Worm (Caenorhabditis elegans) whole organism, L4 larva: Measurements from ENCODE around the gene Y46H3A.5.

Source experiments
- D1046.2 ChIP-seq: fragments of 200-800 bp; sonication (Bioruptor generic); IDR thresholded peaks from 2 replicates; pipeline ENCODE4 v1.3.6; 2022; ENCODE audit warnings: missing genetic modification characterization, missing compliant biosample characterization
- F10B5.3 ChIP-seq: sonication (generic microtip); optimal IDR thresholded peaks from 2 replicates; lab custom pipeline; 2016; ENCODE audit warnings: mild to moderate bottlenecking, missing genetic modification characterization, missing compliant biosample characterization
- F26F4.8 ChIP-seq: fragments of 200-800 bp; sonication (Bioruptor generic); conservative IDR thresholded peaks from 2 replicates; pipeline ENCODE4 v1.3.6; 2022; ENCODE audit warnings: missing genetic modification characterization, missing compliant biosample characterization
- F37D6.2 ChIP-seq: sonication (generic microtip); optimal IDR thresholded peaks from 2 replicates; lab custom pipeline; 2016; ENCODE audit warnings: mild to moderate bottlenecking, missing genetic modification characterization, missing compliant biosample characterization
- F44E2.7 ChIP-seq: fragments of 200-800 bp; sonication (Bioruptor generic); IDR thresholded peaks from 2 replicates; pipeline ENCODE4 v2.1.2; 2022; ENCODE audit warnings: missing genetic modification characterization, missing compliant biosample characterization
- F49E8.2 ChIP-seq: sonication (generic microtip); optimal IDR thresholded peaks from 2 replicates; lab custom pipeline; 2016; ENCODE audit warnings: missing compliant biosample characterization, mild to moderate bottlenecking, missing genetic modification characterization, borderline replicate concordance
- T20F7.1 ChIP-seq: fragments of 200-800 bp; sonication (Bioruptor generic); optimal IDR thresholded peaks from 2 replicates; lab custom pipeline; 2018; ENCODE audit warnings: mild to moderate bottlenecking, missing genetic modification characterization, missing compliant biosample characterization
- T26A8.4 ChIP-seq: fragments of 200-800 bp; sonication (Bioruptor generic); IDR thresholded peaks from 2 replicates; pipeline ENCODE4 v1.3.6; 2022; ENCODE audit warnings: missing genetic modification characterization, missing compliant biosample characterization
- ZK337.2 ChIP-seq: fragments of 200-800 bp; sonication (Bioruptor generic); IDR thresholded peaks from 2 replicates; pipeline ENCODE4 v1.3.6; 2022; ENCODE audit warnings: missing genetic modification reagents, missing genetic modification characterization, missing compliant biosample characterization
- arid-1 ChIP-seq: fragments of 200-800 bp; sonication (Bioruptor generic); conservative IDR thresholded peaks from 2 replicates; pipeline ENCODE4 v1.3.6; 2022; ENCODE audit warnings: missing genetic modification reagents, missing genetic modification characterization, missing compliant biosample characterization
- ceh-20 ChIP-seq: fragments of 200-800 bp; sonication (Bioruptor generic); IDR thresholded peaks from 2 replicates; pipeline ENCODE4 v1.3.6; 2022; ENCODE audit warnings: missing genetic modification reagents, missing genetic modification characterization, missing compliant biosample characterization
- ceh-32 ChIP-seq: sonication (generic microtip); optimal IDR thresholded peaks from 2 replicates; lab custom pipeline; 2016; ENCODE audit warnings: mild to moderate bottlenecking, missing genetic modification characterization, missing compliant biosample characterization; ENCODE audit not compliant: poor library complexity
- ces-1 ChIP-seq: fragments of 150-350 bp; sonication (generic microtip); optimal IDR thresholded peaks from 4 replicates; lab custom pipeline; 2014; ENCODE audit warnings: missing biosample characterization, missing genetic modification reagents, missing genetic modification characterization
- daf-19 ChIP-seq: fragments of 200-800 bp; sonication (Bioruptor generic); conservative IDR thresholded peaks from 2 replicates; pipeline ENCODE4 v1.3.6; 2022; ENCODE audit warnings: missing genetic modification characterization, missing compliant biosample characterization
- daf-8 ChIP-seq: fragments of 200-800 bp; sonication (Bioruptor generic); IDR thresholded peaks from 2 replicates; pipeline ENCODE4 v1.3.6; 2022; ENCODE audit warnings: missing genetic modification characterization, missing compliant biosample characterization
- dmd-9 ChIP-seq: fragments of 200-800 bp; sonication (Bioruptor generic); IDR thresholded peaks from 2 replicates; pipeline ENCODE4 v1.3.6; 2022; ENCODE audit warnings: missing genetic modification reagents, missing genetic modification characterization, missing compliant biosample characterization
- dve-1 ChIP-seq: sonication (generic microtip); optimal IDR thresholded peaks from 2 replicates; lab custom pipeline; 2017; ENCODE audit warnings: antibody characterized with exemption, mild to moderate bottlenecking, missing genetic modification characterization, missing compliant biosample characterization; ENCODE audit not compliant: insufficient read depth
- fos-1 ChIP-seq: fragments of 150-350 bp; optimal IDR thresholded peaks from 2 replicates; lab custom pipeline; 2014; ENCODE audit warnings: missing biosample characterization, missing genetic modification characterization
- lin-1 ChIP-seq: fragments of 200-800 bp; sonication (Bioruptor generic); IDR thresholded peaks from 2 replicates; pipeline ENCODE4 v1.3.6; 2022; ENCODE audit warnings: missing genetic modification reagents, missing genetic modification characterization, missing compliant biosample characterization
- lin-38 ChIP-seq: fragments of 200-800 bp; sonication (Bioruptor generic); IDR thresholded peaks from 2 replicates; pipeline ENCODE4 v1.3.6; 2022; ENCODE audit warnings: missing genetic modification reagents, missing genetic modification characterization, missing compliant biosample characterization
- lir-3 ChIP-seq: sonication (generic microtip); optimal IDR thresholded peaks from 2 replicates; lab custom pipeline; 2016; ENCODE audit warnings: mild to moderate bottlenecking, missing genetic modification characterization, missing compliant biosample characterization
- madf-5 ChIP-seq, 2 experiments: fragments of 200-800 bp; sonication (Bioruptor generic); IDR thresholded peaks; 2 replicates each; pipeline ENCODE4 v1.3.6; 2022; ENCODE audit warnings: missing compliant biosample characterization in 2 of 2, missing genetic modification characterization in 2 of 2
- mes-2 ChIP-seq: sonication (generic microtip); optimal IDR thresholded peaks from 2 replicates; lab custom pipeline; 2016; ENCODE audit warnings: missing genotype, mild to moderate bottlenecking, missing genetic modification characterization, missing compliant biosample characterization; ENCODE audit not compliant: poor library complexity, severe bottlenecking
- nhr-11 ChIP-seq: fragments of 150-350 bp; optimal IDR thresholded peaks from 2 replicates; lab custom pipeline; 2014; ENCODE audit warnings: missing biosample characterization, missing genetic modification characterization
- nhr-111 ChIP-seq: fragments of 200-800 bp; sonication (Bioruptor generic); optimal IDR thresholded peaks from 2 replicates; lab custom pipeline; 2018; ENCODE audit warnings: mild to moderate bottlenecking, missing genetic modification characterization, missing compliant biosample characterization
- nhr-25 ChIP-seq: sonication (generic microtip); optimal IDR thresholded peaks from 2 replicates; lab custom pipeline; 2017; ENCODE audit warnings: missing genetic modification characterization, mild to moderate bottlenecking, missing compliant biosample characterization, antibody characterized with exemption, moderate library complexity, borderline replicate concordance; ENCODE audit not compliant: insufficient read depth
- nhr-42 ChIP-seq: fragments of 200-800 bp; sonication (Bioruptor generic); IDR thresholded peaks from 2 replicates; pipeline ENCODE4 v1.3.6; 2022; ENCODE audit warnings: missing genetic modification characterization, missing compliant biosample characterization
- nhr-48 ChIP-seq: sonication (generic microtip); optimal IDR thresholded peaks from 2 replicates; lab custom pipeline; 2016; ENCODE audit warnings: mild to moderate bottlenecking, missing genetic modification characterization, missing compliant biosample characterization
- nhr-77 ChIP-seq: fragments of 150-350 bp; optimal IDR thresholded peaks from 2 replicates; lab custom pipeline; 2014; ENCODE audit warnings: missing biosample characterization, missing genetic modification characterization
- pha-4 ChIP-seq, 2 experiments: fragments of 150-350 bp in 1 of 2; fragments of 200-800 bp in 1 of 2; sonication (Bioruptor generic) in 1 of 2; IDR thresholded peaks in 1 of 2; optimal IDR thresholded peaks in 1 of 2; 2 replicates each; pipeline versions ENCODE4 v1.3.6 to Lab custom; 2014 to 2022; ENCODE audit warnings: missing genetic modification characterization in 2 of 2, missing genetic modification reagents in 2 of 2, missing biosample characterization in 1 of 2, missing compliant biosample characterization in 1 of 2
- rbr-2 ChIP-seq: sonication (generic microtip); optimal IDR thresholded peaks from 2 replicates; lab custom pipeline; 2016; ENCODE audit warnings: missing genotype, missing genetic modification characterization, missing compliant biosample characterization
- set-16 ChIP-seq: fragments of 200-800 bp; sonication (Bioruptor generic); IDR thresholded peaks from 2 replicates; pipeline ENCODE4 v1.3.6; 2022; ENCODE audit warnings: missing genetic modification reagents, missing genetic modification characterization, missing compliant biosample characterization
- spr-1 ChIP-seq: sonication (generic microtip); optimal IDR thresholded peaks from 2 replicates; lab custom pipeline; 2016; ENCODE audit warnings: mild to moderate bottlenecking, missing genetic modification characterization, missing compliant biosample characterization
- spr-3 ChIP-seq: fragments of 200-800 bp; sonication (Bioruptor generic); optimal IDR thresholded peaks from 2 replicates; lab custom pipeline; 2018; ENCODE audit warnings: mild to moderate bottlenecking, missing genetic modification characterization, missing compliant biosample characterization
- unc-130 ChIP-seq: sonication (generic microtip); optimal IDR thresholded peaks from 2 replicates; lab custom pipeline; 2016; ENCODE audit warnings: missing genetic modification reagents, missing genetic modification characterization, missing compliant biosample characterization
- unc-39 ChIP-seq: sonication (generic microtip); optimal IDR thresholded peaks from 2 replicates; lab custom pipeline; 2017; ENCODE audit warnings: missing biosample characterization, missing genetic modification characterization
- unc-62 ChIP-seq, 3 experiments: fragments of 150-350 bp in 1 of 3; sonication (generic microtip); optimal IDR thresholded peaks in 2 of 3; peaks in 1 of 3; 1 replicate in 1 of 3; 2 replicates in 2 of 3; lab custom pipeline; 2014 to 2017; ENCODE audit warnings: missing biosample characterization in 3 of 3, missing genetic modification characterization in 3 of 3, missing genetic modification reagents in 3 of 3, missing genotype in 1 of 3
- zfp-3 ChIP-seq: fragments of 200-800 bp; sonication (Bioruptor generic); conservative IDR thresholded peaks from 2 replicates; pipeline ENCODE4 v1.3.6; 2022; ENCODE audit warnings: missing genetic modification reagents, missing genetic modification characterization, missing compliant biosample characterization
- zip-11 ChIP-seq: fragments of 200-800 bp; sonication (Bioruptor generic); IDR thresholded peaks from 2 replicates; pipeline ENCODE4 v1.3.6; 2022; ENCODE audit warnings: missing genetic modification characterization, missing compliant biosample characterization
- zip-2 ChIP-seq: fragments of 150-350 bp; optimal IDR thresholded peaks from 2 replicates; lab custom pipeline; 2014; ENCODE audit warnings: missing biosample characterization, missing genetic modification characterization
- ztf-7 ChIP-seq: fragments of 150-350 bp; optimal IDR thresholded peaks from 2 replicates; lab custom pipeline; 2014; ENCODE audit warnings: missing biosample characterization, missing genetic modification characterization

The Y46H3A.5 gene

ce11 chrV:1820749-1821148 is 6.1 kb upstream of the Y46H3A.5 start:
- TF ChIP-seq lin-38 (GFP tag; lab: Robert Waterston, UW) (peak; percentile 49; the same call in 1 of the 2 replicates), ces-1 (GFP tag; lab: Kevin White, UChicago) (no peak)
- TF ChIP-seq, all 104 proteins: peak for 1

- TF ChIP-seq zip-11 (GFP tag; lab: Robert Waterston, UW): no peak
- TF ChIP-seq set-16: 0 out of 2 replicates have a peak, but pooled peaks have one; percentile 13
- TF ChIP-seq spr-1: no peak
- TF ChIP-seq ces-1 (GFP tag; lab: Kevin White, UChicago): no peak
- no peak for TF ChIP-seq F10B5.3
- TF ChIP-seq unc-62 (GFP tag; optimal IDR thresholded peaks at IDR 0.05 in 1 of 2; lab: Kevin White, UChicago): peak in 1 of 2 experiments; percentile 71
- TF ChIP-seq unc-62 (tag; optimal IDR thresholded peaks at IDR 0.05; lab: Kevin White, UChicago): no peak
- no peak for TF ChIP-seq lir-3 (tag; lab: Kevin White, UChicago)
- no peak for TF ChIP-seq arid-1 (GFP tag; lab: Robert Waterston, UW)
- no peak for TF ChIP-seq F49E8.2 (tag; lab: Kevin White, UChicago)
- no peak for TF ChIP-seq fos-1 (tag; lab: Kevin White, UChicago)
- no peak for TF ChIP-seq nhr-42 (GFP tag; lab: Robert Waterston, UW)
- no peak for TF ChIP-seq nhr-25 (tag; lab: Kevin White, UChicago)
Measured at ce11 chrV:1820016-1820415, 5.3 kb upstream of the Y46H3A.5 start.

DNA sequence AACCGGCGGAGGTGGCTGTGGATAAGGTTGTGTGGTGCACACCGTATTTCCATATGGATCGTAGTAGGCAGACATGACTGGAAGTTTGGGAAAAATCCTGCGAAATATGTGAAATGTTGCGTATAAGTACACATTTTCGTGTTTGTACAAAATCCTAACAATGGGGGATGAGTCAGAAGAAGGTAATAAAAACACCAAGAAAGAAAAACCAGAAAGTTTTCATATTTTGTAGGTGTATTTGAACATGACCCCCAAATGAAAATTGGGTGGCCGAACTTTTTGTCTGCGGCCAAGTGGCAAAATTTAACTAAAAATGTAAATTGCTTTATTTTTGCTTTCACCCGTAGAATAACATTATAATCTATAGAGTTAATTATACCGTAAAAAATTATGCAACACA is 3.6 kb downstream of the Y46H3A.5 start, which contains the start of gene Y46H3A.4:
Y46H3A.4 (minus strand) TSS at position 101 of the 400 bp plus-strand sequence.
- no peak for TF ChIP-seq nhr-25 (tag; lab: Kevin White, UChicago)
- TF ChIP-seq pha-4 (GFP tag; IDR thresholded peaks at IDR 0.05; lab: Robert Waterston, UW): no peak
- TF ChIP-seq pha-4 (tag; optimal IDR thresholded peaks at IDR 0.05; lab: Kevin White, UChicago): no peak
- no peak for TF ChIP-seq nhr-11
- no peak for TF ChIP-seq daf-19 (GFP tag; lab: Robert Waterston, UW)
- TF ChIP-seq nhr-48 (tag; lab: Kevin White, UChicago): no peak
- no peak for TF ChIP-seq nhr-77
- no peak for TF ChIP-seq daf-8 (GFP tag; lab: Robert Waterston, UW)
- TF ChIP-seq ceh-20 (GFP tag; lab: Robert Waterston, UW): no peak
- no peak for TF ChIP-seq zfp-3 (GFP tag; lab: Robert Waterston, UW)
- TF ChIP-seq madf-5 (GFP tag; IDR thresholded peaks at IDR 0.05; lab: Robert Waterston, UW): no peak
- no peak for TF ChIP-seq spr-3 (GFP tag; lab: Kevin White, UChicago)
- TF ChIP-seq zip-2 (tag; lab: Kevin White, UChicago): no peak
- no peak for TF ChIP-seq unc-130 (GFP tag; lab: Kevin White, UChicago)
- no peak for TF ChIP-seq ztf-7
- no peak for TF ChIP-seq ceh-32 (tag; lab: Kevin White, UChicago)
- TF ChIP-seq T26A8.4 (GFP tag; lab: Robert Waterston, UW): no peak
- TF ChIP-seq F26F4.8 (GFP tag; lab: Robert Waterston, UW): no peak

- TF ChIP-seq zfp-3 (GFP tag; lab: Robert Waterston, UW) (no peak), mes-2 (tag; lab: Kevin White, UChicago) (no peak), rbr-2 (no peak)
Measured at ce11 chrV:1807160-1807559, 7.5 kb downstream of the Y46H3A.5 start, which contains the start of gene srt-42. TSS of gene srt-42 (plus strand) at chrV:1807460.

ce11 chrV:1805724-1806316 is 8.9 kb downstream of the Y46H3A.5 start:
- TF ChIP-seq set-16 (no peak), D1046.2 (GFP tag; lab: Robert Waterston, UW) (no peak), F49E8.2 (tag; lab: Kevin White, UChicago) (no peak), dmd-9 (GFP tag; lab: Robert Waterston, UW) (no peak), unc-39 (tag; lab: Kevin White, UChicago) (no peak), dve-1 (tag; lab: Kevin White, UChicago) (no peak), F44E2.7 (no peak), mes-2 (tag; lab: Kevin White, UChicago) (no peak), nhr-111 (GFP tag; lab: Kevin White, UChicago) (no peak), daf-19 (GFP tag; lab: Robert Waterston, UW) (no peak), ZK337.2 (GFP tag; lab: Robert Waterston, UW) (no peak), F37D6.2 (tag; lab: Kevin White, UChicago) (no peak), T20F7.1 (GFP tag; lab: Kevin White, UChicago) (no peak), T26A8.4 (GFP tag; lab: Robert Waterston, UW) (no peak), zip-2 (tag; lab: Kevin White, UChicago) (no peak), lin-1 (GFP tag; lab: Robert Waterston, UW) (no peak)
